Worm (Caenorhabditis elegans): ENCODE data around the gene Y37E11B.6.

Gene Y37E11B.6

ce11 chrIV:3599126-3599525, at the start of gene Y37E11B.6:
Gene Y37E11B.6, minus strand, starts transcription at chrIV:3599306.
- no peak for TF ChIP-seq ref-1 (GFP tag; conservative IDR thresholded peaks at IDR 0.05)
- no peak for TF ChIP-seq flt-1 (GFP tag; IDR thresholded peaks at IDR 0.05)
- TF ChIP-seq med-1 (GFP tag; optimal IDR thresholded peaks at IDR 0.05; ENCODE audit: insufficient read depth), result no peak
- no peak for TF ChIP-seq cog-1 (tag; optimal IDR thresholded peaks at IDR 0.05)
- TF ChIP-seq tab-1 (GFP tag; IDR thresholded peaks at IDR 0.05), result no peak
- TF ChIP-seq T22C8.4 (GFP tag; IDR thresholded peaks at IDR 0.05), result no peak
- TF ChIP-seq klf-2 (GFP tag; conservative IDR thresholded peaks at IDR 0.05), result no peak
- TF ChIP-seq ztf-29 (GFP tag; IDR thresholded peaks at IDR 0.05), result no peak
- no peak for TF ChIP-seq ztf-23 (GFP tag; IDR thresholded peaks at IDR 0.05)

DNA sequence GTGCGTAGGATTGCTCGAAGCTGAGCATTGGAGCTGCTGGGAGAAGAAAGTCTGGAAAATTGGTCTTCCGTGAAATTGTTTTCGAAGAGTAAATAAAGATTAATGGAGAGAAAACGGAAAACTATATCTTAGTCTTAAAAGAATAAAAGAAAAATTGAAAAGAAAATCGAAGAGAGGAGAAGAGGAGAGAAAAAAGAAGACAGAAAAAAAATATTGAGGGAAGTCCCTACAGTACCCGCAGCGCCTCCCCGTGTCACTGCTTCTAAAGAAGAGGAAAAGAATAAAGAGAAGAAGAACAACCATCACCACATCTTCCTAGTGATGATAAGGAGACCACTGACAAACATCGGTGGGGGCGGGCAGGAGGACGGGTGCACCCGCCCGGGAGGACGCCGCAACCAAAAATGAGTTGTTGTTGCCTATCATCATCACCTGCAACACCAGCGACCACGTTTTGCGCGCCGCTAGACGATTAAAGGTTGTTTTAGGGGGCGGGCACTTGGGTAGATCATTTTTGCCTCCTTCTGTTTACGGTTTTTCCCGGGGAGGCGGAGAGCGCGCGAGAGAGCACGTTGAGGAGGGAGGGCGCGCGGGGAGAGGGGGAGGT, 49.6 kb upstream of the Y37E11B.6 start, which contains the start of gene CC8.2:
Gene CC8.2, minus strand, starts transcription at position 51 of the 607 bp plus-strand sequence.
- TF ChIP-seq med-1 (GFP tag; optimal IDR thresholded peaks at IDR 0.05; ENCODE audit: insufficient read depth) (no peak), ztf-23 (GFP tag; IDR thresholded peaks at IDR 0.05) (0 out of 2 replicates have a peak, but pooled peaks have one; percentile 27)

DNA sequence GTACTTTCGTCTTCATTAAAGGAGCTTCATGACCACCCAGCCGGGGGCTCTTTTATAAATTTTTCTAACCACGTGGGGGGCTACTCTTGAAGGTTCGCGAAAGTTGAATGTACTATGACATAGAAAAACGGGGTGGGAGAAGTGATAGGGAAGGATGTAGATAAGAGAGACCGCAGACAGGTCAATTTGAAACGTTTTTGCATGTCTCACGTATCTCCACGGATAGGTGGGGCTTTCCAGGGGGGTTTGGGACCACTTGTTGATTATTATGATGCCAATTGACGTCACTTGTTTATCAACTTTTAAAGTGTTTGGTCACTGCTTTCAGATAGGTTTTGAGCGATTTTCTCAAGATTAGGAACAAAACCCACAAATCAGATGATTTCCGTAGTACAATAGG, 48.4 kb upstream of the Y37E11B.6 start:
- TF ChIP-seq ztf-29 (GFP tag; IDR thresholded peaks at IDR 0.05) (no peak), tab-1 (GFP tag; IDR thresholded peaks at IDR 0.05) (no peak), klf-2 (GFP tag; conservative IDR thresholded peaks at IDR 0.05) (no peak), T22C8.4 (GFP tag; IDR thresholded peaks at IDR 0.05) (no peak), med-1 (GFP tag; optimal IDR thresholded peaks at IDR 0.05; ENCODE audit: insufficient read depth) (no peak), cog-1 (tag; optimal IDR thresholded peaks at IDR 0.05) (no peak), ref-1 (GFP tag; conservative IDR thresholded peaks at IDR 0.05) (no peak), flt-1 (GFP tag; IDR thresholded peaks at IDR 0.05) (no peak)

DNA sequence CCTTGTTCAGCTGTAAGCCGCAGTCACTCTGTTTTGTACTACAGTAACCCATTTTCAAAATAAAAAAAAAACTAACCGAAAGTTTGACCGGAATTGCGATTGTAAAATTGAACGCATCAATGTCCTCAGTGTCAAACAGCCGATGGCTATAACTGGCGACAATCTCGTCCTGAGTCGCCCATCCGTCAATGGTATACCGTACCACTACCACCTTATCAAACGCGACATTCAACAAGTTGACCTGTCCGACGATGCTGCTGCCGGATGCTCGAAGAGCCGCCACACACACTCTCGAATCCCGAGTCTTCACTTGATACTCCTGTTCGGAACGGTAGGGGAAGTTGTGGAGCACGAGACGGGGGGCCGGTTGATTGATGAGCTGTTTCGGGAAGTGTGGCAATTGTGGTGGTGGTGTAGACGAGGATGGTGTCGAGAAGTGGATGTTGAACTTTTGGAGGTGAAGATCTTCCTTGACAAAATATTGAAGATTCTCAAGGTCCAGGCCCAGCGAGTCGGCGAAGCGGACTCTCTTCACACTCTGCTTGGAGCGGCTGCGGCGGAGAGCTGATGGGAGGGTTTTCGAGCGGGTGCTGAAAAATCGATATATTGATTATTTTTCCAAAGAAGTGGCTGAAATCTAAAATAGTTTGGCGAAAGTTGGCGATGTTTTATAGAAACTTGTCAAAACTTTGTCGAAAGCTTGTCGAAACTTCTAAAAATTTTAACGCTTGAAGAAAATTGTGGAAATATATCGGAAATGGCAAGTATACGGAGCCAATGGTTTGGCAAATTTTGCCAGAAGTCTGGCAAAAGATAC, 47.4 kb upstream of the Y37E11B.6 start:
- TF ChIP-seq klf-2 (GFP tag; conservative IDR thresholded peaks at IDR 0.05) (no peak), ztf-29 (GFP tag; IDR thresholded peaks at IDR 0.05) (no peak), ref-1 (GFP tag; conservative IDR thresholded peaks at IDR 0.05) (no peak), T22C8.4 (GFP tag; IDR thresholded peaks at IDR 0.05) (0 out of 2 replicates have a peak, but pooled peaks have one; percentile 11)

- TF ChIP-seq T22C8.4 (GFP tag; IDR thresholded peaks at IDR 0.05) (no peak), ref-1 (GFP tag; conservative IDR thresholded peaks at IDR 0.05) (no peak), med-1 (GFP tag; optimal IDR thresholded peaks at IDR 0.05; ENCODE audit: insufficient read depth) (no peak), flt-1 (GFP tag; IDR thresholded peaks at IDR 0.05) (no peak), tab-1 (GFP tag; IDR thresholded peaks at IDR 0.05) (no peak), ztf-29 (GFP tag; IDR thresholded peaks at IDR 0.05) (no peak), klf-2 (GFP tag; conservative IDR thresholded peaks at IDR 0.05) (no peak), cog-1 (tag; optimal IDR thresholded peaks at IDR 0.05) (no peak), ztf-23 (GFP tag; IDR thresholded peaks at IDR 0.05) (no peak)
Measured at ce11 chrIV:3645487-3645886, 46.4 kb upstream of the Y37E11B.6 start.

DNA sequence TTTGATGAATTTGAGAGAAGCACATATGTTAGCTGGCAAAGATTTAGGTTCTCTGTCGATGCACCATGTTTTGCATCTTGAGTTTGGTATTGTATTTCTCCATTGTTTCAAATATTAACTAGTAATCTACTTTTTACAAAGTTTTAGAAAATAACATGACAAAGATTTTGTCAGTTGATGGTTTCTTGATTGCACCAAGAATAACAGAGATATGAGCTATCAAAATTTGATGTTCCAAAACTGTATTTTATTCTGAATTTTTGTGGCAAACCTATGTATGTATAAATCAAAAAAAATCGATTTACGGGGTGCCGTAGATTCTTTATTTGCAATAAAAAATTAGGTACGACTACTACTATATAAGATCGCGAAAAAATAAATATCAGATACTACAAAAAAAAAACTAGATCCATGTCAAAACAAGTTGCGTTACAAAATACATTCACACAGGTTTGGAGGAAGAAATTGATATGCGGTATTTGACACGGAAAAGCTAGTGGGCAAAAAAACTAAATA, 45.8 kb upstream of the Y37E11B.6 start:
- no peak for TF ChIP-seq tab-1 (GFP tag; IDR thresholded peaks at IDR 0.05)
- no peak for TF ChIP-seq ztf-23 (GFP tag; IDR thresholded peaks at IDR 0.05)
- no peak for TF ChIP-seq ztf-29 (GFP tag; IDR thresholded peaks at IDR 0.05)
- TF ChIP-seq cog-1 (tag; optimal IDR thresholded peaks at IDR 0.05), result no peak
- no peak for TF ChIP-seq med-1 (GFP tag; optimal IDR thresholded peaks at IDR 0.05; ENCODE audit: insufficient read depth)
- TF ChIP-seq ref-1 (GFP tag; conservative IDR thresholded peaks at IDR 0.05), result no peak
- TF ChIP-seq T22C8.4 (GFP tag; IDR thresholded peaks at IDR 0.05), result no peak
- TF ChIP-seq klf-2 (GFP tag; conservative IDR thresholded peaks at IDR 0.05), result no peak
- TF ChIP-seq flt-1 (GFP tag; IDR thresholded peaks at IDR 0.05), result no peak

DNA sequence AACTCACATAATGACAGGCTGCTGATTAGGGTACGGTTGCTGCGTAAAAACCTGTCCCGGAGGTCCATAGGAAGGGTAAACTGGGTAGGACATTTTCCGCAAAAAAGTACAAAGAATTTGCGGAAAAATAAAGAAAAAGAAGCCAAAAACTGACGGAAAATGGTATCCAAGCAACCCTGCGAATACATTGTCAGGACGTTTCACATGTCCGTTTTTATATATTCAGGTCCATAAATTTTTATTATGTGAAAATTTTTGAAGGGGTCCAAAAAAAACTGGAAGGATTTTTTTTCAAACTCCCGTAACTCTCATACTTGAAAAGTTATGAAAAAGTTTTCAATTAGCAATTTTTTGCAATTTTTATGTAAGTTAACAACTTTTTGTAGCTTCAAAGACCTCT, 43.1 kb upstream of the Y37E11B.6 start, which contains the start of gene CC8.3:
Gene CC8.3, minus strand, starts transcription at position 101 of the 400 bp plus-strand sequence.
- no peak for TF ChIP-seq ref-1 (GFP tag; conservative IDR thresholded peaks at IDR 0.05)
- no peak for TF ChIP-seq T22C8.4 (GFP tag; IDR thresholded peaks at IDR 0.05)
- TF ChIP-seq ztf-29 (GFP tag; IDR thresholded peaks at IDR 0.05), result no peak
- TF ChIP-seq ztf-23 (GFP tag; IDR thresholded peaks at IDR 0.05), result no peak
- no peak for TF ChIP-seq tab-1 (GFP tag; IDR thresholded peaks at IDR 0.05)
- no peak for TF ChIP-seq klf-2 (GFP tag; conservative IDR thresholded peaks at IDR 0.05)
- TF ChIP-seq med-1 (GFP tag; optimal IDR thresholded peaks at IDR 0.05; ENCODE audit: insufficient read depth), result no peak
- TF ChIP-seq flt-1 (GFP tag; IDR thresholded peaks at IDR 0.05), result no peak
- TF ChIP-seq cog-1 (tag; optimal IDR thresholded peaks at IDR 0.05), result no peak

DNA sequence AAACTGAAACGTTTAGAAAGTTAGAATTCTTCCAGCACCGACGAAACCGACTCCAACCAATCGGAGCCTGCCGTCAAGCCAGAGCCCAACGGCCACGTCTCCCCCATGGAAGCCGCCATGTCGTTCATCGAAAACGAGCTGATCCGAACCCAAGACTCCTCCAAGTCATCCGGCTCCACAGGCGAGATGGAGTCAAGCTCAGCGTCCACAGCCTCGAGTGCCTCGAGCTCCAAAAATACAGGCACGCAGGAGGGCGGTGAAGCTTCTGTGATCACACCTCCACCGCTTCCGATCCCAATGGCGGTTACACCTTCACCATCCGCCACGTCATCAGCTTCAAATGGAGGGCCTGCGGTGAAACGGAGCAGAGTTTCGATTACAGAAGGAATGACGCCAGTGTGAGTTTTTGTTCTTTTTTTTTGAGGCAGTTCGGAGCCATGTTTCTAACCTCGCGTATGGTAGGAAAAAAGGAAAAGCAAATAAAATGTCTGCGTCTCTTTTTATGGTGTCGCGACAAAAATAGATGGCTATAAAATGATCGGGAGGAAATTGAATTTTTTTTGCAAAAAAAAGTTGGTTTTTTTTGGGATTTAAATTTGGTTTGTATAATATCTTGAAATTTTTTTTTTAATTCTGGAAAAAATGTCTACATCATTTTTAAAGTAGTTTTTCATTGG, 39.3 kb upstream of the Y37E11B.6 start:
- TF ChIP-seq T22C8.4 (GFP tag; IDR thresholded peaks at IDR 0.05) (no peak), tab-1 (GFP tag; IDR thresholded peaks at IDR 0.05) (no peak), flt-1 (GFP tag; IDR thresholded peaks at IDR 0.05) (no peak), ztf-23 (GFP tag; IDR thresholded peaks at IDR 0.05) (no peak), cog-1 (tag; optimal IDR thresholded peaks at IDR 0.05) (no peak), ref-1 (GFP tag; conservative IDR thresholded peaks at IDR 0.05) (no peak)

- TF ChIP-seq ztf-29 (GFP tag; IDR thresholded peaks at IDR 0.05) (no peak), med-1 (GFP tag; optimal IDR thresholded peaks at IDR 0.05; ENCODE audit: insufficient read depth) (no peak), flt-1 (GFP tag; IDR thresholded peaks at IDR 0.05) (peak; percentile 18; the same call in 1 of the 2 replicates), cog-1 (tag; optimal IDR thresholded peaks at IDR 0.05) (peak; percentile 12), ref-1 (GFP tag; conservative IDR thresholded peaks at IDR 0.05) (0 out of 2 replicates have a peak, but pooled peaks have one; percentile 6), klf-2 (GFP tag; conservative IDR thresholded peaks at IDR 0.05) (no peak)
Measured at ce11 chrIV:3636528-3637129, 37.5 kb upstream of the Y37E11B.6 start, which contains the start of gene madf-9. Gene madf-9, plus strand, starts transcription at chrIV:3637079.

Measured in whole organism, midembryonic.